Fruit fly (Drosophila melanogaster) whole organism, embryonic: ENCODE measurements around the gene CG4991.

Experiments used
- Ada2b ChIP-seq: fragments of 200-800 bp; sonication (Bioruptor generic); IDR thresholded peaks from 2 replicates; pipeline ENCODE4 v1.3.6; 2022; ENCODE audit warnings: missing biosample characterization, missing genetic modification characterization
- Antp ChIP-seq: fragments of 200-800 bp; sonication (Bioruptor generic); optimal IDR thresholded peaks from 3 replicates; lab custom pipeline; 2016; ENCODE audit warnings: missing biosample characterization, missing genetic modification characterization
- Bdp1 ChIP-seq: fragments of 200-800 bp; sonication (Bioruptor generic); optimal IDR thresholded peaks from 3 replicates; lab custom pipeline; 2016; ENCODE audit warnings: missing biosample characterization, missing genetic modification characterization
- Blimp-1 ChIP-seq: fragments of 200-800 bp; sonication (Bioruptor generic); optimal IDR thresholded peaks from 3 replicates; lab custom pipeline; 2018; ENCODE audit warnings: missing biosample characterization, missing genetic modification characterization, mild to moderate bottlenecking, moderate library complexity, missing genetic modification reagents
- CG11085 ChIP-seq: fragments of 200-800 bp; sonication (Bioruptor generic); IDR thresholded peaks from 2 replicates; pipeline ENCODE4 v1.3.6; 2022; ENCODE audit warnings: missing biosample characterization, missing genetic modification characterization
- CG11247 ChIP-seq: fragments of 200-800 bp; sonication (Bioruptor generic); IDR thresholded peaks from 2 replicates; pipeline ENCODE4 v1.3.6; 2022; ENCODE audit warnings: missing biosample characterization, missing genetic modification characterization
- CG12104 ChIP-seq: fragments of 200-800 bp; sonication (Bioruptor generic); optimal IDR thresholded peaks from 3 replicates; lab custom pipeline; 2016; ENCODE audit warnings: missing biosample characterization, missing genetic modification characterization
- CG13775 ChIP-seq: fragments of 200-800 bp; sonication (Bioruptor generic); optimal IDR thresholded peaks from 3 replicates; lab custom pipeline; 2017; ENCODE audit warnings: missing biosample characterization, mild to moderate bottlenecking, missing genetic modification characterization
- CG14667 ChIP-seq: fragments of 200-800 bp; sonication (Bioruptor generic); IDR thresholded peaks from 2 replicates; pipeline ENCODE4 v1.3.6; 2022; ENCODE audit warnings: missing biosample characterization, missing genetic modification characterization
- CG17829 ChIP-seq: fragments of 200-800 bp; optimal IDR thresholded peaks from 2 replicates; lab custom pipeline; 2019; ENCODE audit warnings: missing biosample characterization, mild to moderate bottlenecking, missing genetic modification characterization, moderate library complexity
- CG17912 ChIP-seq: fragments of 200-800 bp; sonication (Bioruptor generic); optimal IDR thresholded peaks from 2 replicates; lab custom pipeline; 2018; ENCODE audit warnings: missing biosample characterization, mild to moderate bottlenecking, missing genetic modification characterization
- CG18262 ChIP-seq: fragments of 200-800 bp; optimal IDR thresholded peaks from 3 replicates; lab custom pipeline; 2019; ENCODE audit warnings: missing biosample characterization, mild to moderate bottlenecking, missing genetic modification characterization, moderate library complexity
- CG18599 ChIP-seq: fragments of 200-800 bp; sonication (Bioruptor generic); optimal IDR thresholded peaks from 3 replicates; lab custom pipeline; 2017; ENCODE audit warnings: missing biosample characterization, missing genetic modification characterization, mild to moderate bottlenecking, moderate library complexity, missing genetic modification reagents
- CG2712 ChIP-seq: fragments of 200-800 bp; optimal IDR thresholded peaks from 3 replicates; lab custom pipeline; 2019; ENCODE audit warnings: missing biosample characterization, mild to moderate bottlenecking, missing genetic modification characterization, moderate library complexity
- CG31365 ChIP-seq: fragments of 200-800 bp; sonication (Bioruptor generic); optimal IDR thresholded peaks from 2 replicates; lab custom pipeline; 2018; ENCODE audit warnings: missing biosample characterization, mild to moderate bottlenecking, missing genetic modification characterization
- CG31441 ChIP-seq: fragments of 200-800 bp; sonication (Bioruptor generic); IDR thresholded peaks from 2 replicates; pipeline ENCODE4 v1.3.6; 2022; ENCODE audit warnings: missing biosample characterization, missing genetic modification characterization
- CG32767 ChIP-seq: fragments of 200-800 bp; sonication (Bioruptor generic); IDR thresholded peaks from 2 replicates; pipeline ENCODE4 v1.3.6; 2022; ENCODE audit warnings: missing biosample characterization, missing genetic modification characterization
- CG33213 ChIP-seq: fragments of 200-800 bp; sonication (Bioruptor generic); optimal IDR thresholded peaks from 3 replicates; lab custom pipeline; 2016; ENCODE audit warnings: missing biosample characterization, missing genetic modification characterization
- CG42726 ChIP-seq: fragments of 200-800 bp; sonication (Bioruptor generic); IDR thresholded peaks from 2 replicates; pipeline ENCODE4 v1.3.6; 2022; ENCODE audit warnings: missing biosample characterization, missing genetic modification characterization; ENCODE audit not compliant: partially characterized antibody
- CG4282 ChIP-seq: fragments of 200-800 bp; sonication (Bioruptor generic); optimal IDR thresholded peaks from 2 replicates; lab custom pipeline; 2016; ENCODE audit warnings: missing biosample characterization, missing genetic modification characterization
- CG4328 ChIP-seq: fragments of 200-800 bp; sonication (Bioruptor generic); optimal IDR thresholded peaks from 3 replicates; lab custom pipeline; 2017; ENCODE audit warnings: missing biosample characterization, missing genetic modification reagents, missing genetic modification characterization
- CG5180 ChIP-seq: fragments of 200-800 bp; sonication (Bioruptor generic); optimal IDR thresholded peaks from 3 replicates; lab custom pipeline; 2017; ENCODE audit warnings: missing biosample characterization, missing genetic modification characterization, mild to moderate bottlenecking, moderate library complexity, missing genetic modification reagents
- CG6654 ChIP-seq: fragments of 200-800 bp; sonication (Bioruptor generic); optimal IDR thresholded peaks from 2 replicates; lab custom pipeline; 2017; ENCODE audit warnings: missing biosample characterization, mild to moderate bottlenecking, missing genetic modification characterization
- CG6813 ChIP-seq: fragments of 200-800 bp; sonication (Bioruptor generic); optimal IDR thresholded peaks from 2 replicates; lab custom pipeline; 2017; ENCODE audit warnings: missing biosample characterization, missing genetic modification characterization, mild to moderate bottlenecking, moderate library complexity, missing genetic modification reagents
- CG7271 ChIP-seq: fragments of 200-800 bp; sonication (Bioruptor generic); optimal IDR thresholded peaks from 2 replicates; lab custom pipeline; 2018; ENCODE audit warnings: missing biosample characterization, mild to moderate bottlenecking, missing genetic modification characterization, moderate library complexity
- Dek ChIP-seq: fragments of 200-800 bp; sonication (Bioruptor generic); optimal IDR thresholded peaks from 3 replicates; lab custom pipeline; 2019; ENCODE audit warnings: missing biosample characterization, mild to moderate bottlenecking, missing genetic modification characterization, moderate library complexity
- GATAe ChIP-seq: fragments of 200-800 bp; sonication (Bioruptor generic); conservative IDR thresholded peaks from 2 replicates; pipeline ENCODE4 v1.3.6; 2022; ENCODE audit warnings: missing biosample characterization, missing genetic modification characterization
- Myb ChIP-seq: fragments of 200-800 bp; sonication (Bioruptor generic); optimal IDR thresholded peaks from 2 replicates; lab custom pipeline; 2016; ENCODE audit warnings: missing biosample characterization, missing genetic modification characterization
- Opbp ChIP-seq: fragments of 200-800 bp; sonication (Bioruptor generic); IDR thresholded peaks from 3 replicates; pipeline ENCODE4 v1.3.6; 2022; ENCODE audit warnings: missing biosample characterization, missing genetic modification characterization; ENCODE audit not compliant: partially characterized antibody
- Pdp1 ChIP-seq, 2 experiments: fragments of 200-800 bp; sonication (Bioruptor generic); optimal IDR thresholded peaks; 3 replicates each; lab custom pipeline; 2016; ENCODE audit warnings: missing biosample characterization in 2 of 2, missing genetic modification characterization in 2 of 2, mild to moderate bottlenecking in 1 of 2, moderate library complexity in 1 of 2
- Trl ChIP-seq, 3 experiments: fragments of >200 bp in 2 of 3; fragments of 200-800 bp in 1 of 3; sonication (Bioruptor generic) in 1 of 3; optimal IDR thresholded peaks; 2 replicates in 1 of 3; 3 replicates in 2 of 3; lab custom pipeline; 2016 to 2017; ENCODE audit warnings: missing biosample characterization in 1 of 3, missing genetic modification characterization in 1 of 3
- ac ChIP-seq: fragments of 200-800 bp; sonication (Bioruptor generic); optimal IDR thresholded peaks from 3 replicates; lab custom pipeline; 2017; ENCODE audit warnings: missing biosample characterization, mild to moderate bottlenecking, missing genetic modification characterization
- amos ChIP-seq: fragments of 200-800 bp; sonication (Bioruptor generic); IDR thresholded peaks from 2 replicates; pipeline ENCODE4 v1.3.6; 2022; ENCODE audit warnings: missing biosample characterization, missing genetic modification characterization; ENCODE audit not compliant: partially characterized antibody
- ase ChIP-seq: fragments of 200-800 bp; sonication (Bioruptor generic); IDR thresholded peaks from 3 replicates; pipeline ENCODE4 v1.3.6; 2022; ENCODE audit warnings: missing biosample characterization, missing genetic modification characterization
- bsh ChIP-seq, 2 experiments: fragments of 200-800 bp; sonication (Bioruptor generic); optimal IDR thresholded peaks; 2 replicates each; lab custom pipeline; 2017 to 2018; ENCODE audit warnings: mild to moderate bottlenecking in 2 of 2, missing biosample characterization in 2 of 2, missing genetic modification characterization in 2 of 2, moderate library complexity in 1 of 2
- cad ChIP-seq: fragments of >200 bp; optimal IDR thresholded peaks from 2 replicates; lab custom pipeline; 2017; ENCODE audit warnings: missing biosample characterization, missing genetic modification characterization
- chn ChIP-seq: fragments of 200-800 bp; sonication (Bioruptor generic); optimal IDR thresholded peaks from 2 replicates; lab custom pipeline; 2016; ENCODE audit warnings: missing biosample characterization, missing genetic modification characterization
- crp ChIP-seq, 2 experiments: fragments of 200-800 bp; sonication (Bioruptor generic); optimal IDR thresholded peaks; 2 replicates in 1 of 2; 3 replicates in 1 of 2; lab custom pipeline; 2017; ENCODE audit warnings: missing biosample characterization in 2 of 2, missing genetic modification characterization in 2 of 2, mild to moderate bottlenecking in 1 of 2, moderate library complexity in 1 of 2
- gce ChIP-seq: fragments of 200-800 bp; sonication (Bioruptor generic); IDR thresholded peaks from 3 replicates; pipeline ENCODE4 v1.3.6; 2022; ENCODE audit warnings: missing biosample characterization, missing genetic modification characterization
- gt ChIP-seq: fragments of 200-800 bp; sonication (Bioruptor generic); IDR thresholded peaks from 2 replicates; pipeline ENCODE4 v1.3.6; 2022; ENCODE audit warnings: missing biosample characterization, missing genetic modification characterization
- hbn ChIP-seq: fragments of 200-800 bp; sonication (Bioruptor generic); IDR thresholded peaks from 2 replicates; pipeline ENCODE4 v1.3.6; 2022; ENCODE audit warnings: missing biosample characterization, missing genetic modification characterization; ENCODE audit not compliant: partially characterized antibody
- mirr ChIP-seq: fragments of 200-800 bp; sonication (Bioruptor generic); optimal IDR thresholded peaks from 3 replicates; lab custom pipeline; 2018; ENCODE audit warnings: missing biosample characterization, mild to moderate bottlenecking, missing genetic modification characterization
- odd ChIP-seq: fragments of 200-800 bp; sonication (Bioruptor generic); optimal IDR thresholded peaks from 2 replicates; lab custom pipeline; 2017; ENCODE audit warnings: missing biosample characterization, mild to moderate bottlenecking, missing genetic modification characterization
- p53 ChIP-seq: fragments of 200-800 bp; sonication (Bioruptor generic); optimal IDR thresholded peaks from 2 replicates; lab custom pipeline; 2016; ENCODE audit warnings: missing biosample characterization, missing genetic modification characterization
- ro ChIP-seq: fragments of 200-800 bp; sonication (Bioruptor generic); IDR thresholded peaks from 2 replicates; pipeline ENCODE4 v1.3.6; 2022; ENCODE audit warnings: missing biosample characterization, missing genetic modification characterization
- shn ChIP-seq: fragments of 200-800 bp; sonication (Bioruptor generic); optimal IDR thresholded peaks from 3 replicates; lab custom pipeline; 2016; ENCODE audit warnings: missing biosample characterization, missing genetic modification characterization
- so ChIP-seq: fragments of 200-800 bp; sonication (Bioruptor generic); IDR thresholded peaks from 3 replicates; pipeline ENCODE4 v1.3.6; 2022; ENCODE audit warnings: missing biosample characterization, missing genetic modification characterization
- ssp ChIP-seq: fragments of 200-800 bp; sonication (Bioruptor generic); IDR thresholded peaks from 2 replicates; pipeline ENCODE4 v1.3.6; 2022; ENCODE audit warnings: missing biosample characterization, missing genetic modification characterization

The CG4991 gene

dm6 chrX:17129733-17130466 lies 38.2 kb downstream of the CG4991 start (continued):
- TF ChIP-seq CG6654 (GFP tag; lab: Kevin White, UChicago) (peak; percentile 12), Opbp (GFP tag; lab: Robert Waterston, UW) (no peak), so (GFP tag; lab: Robert Waterston, UW) (peak; percentile 86), CG17912 (GFP tag; lab: Kevin White, UChicago) (no peak), CG4328 (peak; percentile 75), GATAe (peak; percentile 90), bsh (GFP tag; optimal IDR thresholded peaks at IDR 0.05; lab: Kevin White, UChicago) (peak in 1 of 2 experiments; percentile 86), Myb (no peak), amos (no peak), CG2712 (peak; percentile 89), CG5180 (GFP tag; lab: Kevin White, UChicago) (peak; percentile 57), Ada2b (peak; percentile 72), cad (no peak), hbn (GFP tag; lab: Robert Waterston, UW) (no peak), CG6813 (GFP tag; lab: Kevin White, UChicago) (peak; percentile 84), Pdp1 (GFP tag; optimal IDR thresholded peaks at IDR 0.05; lab: Kevin White, UChicago) (peak in 1 of 2 experiments; percentile 45), p53 (GFP tag; lab: Kevin White, UChicago) (no peak), Trl (optimal IDR thresholded peaks at IDR 0.05; lab: Kevin White, UChicago) (no peak), Trl (GFP tag; optimal IDR thresholded peaks at IDR 0.05; lab: Kevin White, UChicago) (peak; percentile 21), CG31441 (peak; percentile 89), odd (peak; percentile 72), Blimp-1 (GFP tag; lab: Kevin White, UChicago) (peak; percentile 84), gt (GFP tag; lab: Robert Waterston, UW) (no peak), Dek (tag; lab: Kevin White, UChicago) (peak; percentile 79), Antp (no peak), CG42726 (GFP tag; lab: Robert Waterston, UW) (no peak), ro (GFP tag; lab: Robert Waterston, UW) (no peak), CG7271 (peak; percentile 47), crp (GFP tag; optimal IDR thresholded peaks at IDR 0.05; lab: Kevin White, UChicago) (peak in 1 of 2 experiments; percentile 52), ssp (GFP tag; lab: Robert Waterston, UW) (peak; percentile 54; the same call in 1 of the 2 replicates), chn (no peak), Bdp1 (GFP tag; lab: Kevin White, UChicago) (no peak), gce (GFP tag; lab: Robert Waterston, UW) (no peak; the same call in 2 of the 3 replicates), CG17829 (tag; lab: Kevin White, UChicago) (peak; percentile 86), CG12104 (peak; percentile 75), mirr (no peak), CG33213 (peak; percentile 7), CG18599 (GFP tag; lab: Kevin White, UChicago) (peak; percentile 89), CG31365 (no peak), CG13775 (GFP tag; lab: Kevin White, UChicago) (peak; percentile 56), ac (GFP tag; lab: Kevin White, UChicago) (no peak), CG18262 (tag; lab: Kevin White, UChicago) (peak; percentile 87), CG32767 (GFP tag; lab: Robert Waterston, UW) (peak; percentile 82), CG11085 (GFP tag; lab: Robert Waterston, UW) (no peak), CG11247 (GFP tag; lab: Robert Waterston, UW) (peak; percentile 61; the same call in 1 of the 2 replicates), shn (no peak), CG14667 (GFP tag; lab: Robert Waterston, UW) (peak; percentile 63; the same call in 1 of the 2 replicates), ase (GFP tag; lab: Robert Waterston, UW) (peak; percentile 81), CG4282 (no peak)
